Worm (Caenorhabditis elegans) whole organism, young adult: Measurements from ENCODE around the gene gcy-25.

Experiments used
- B0336.3 ChIP-seq: fragments of 200-800 bp; sonication (Bioruptor generic); IDR thresholded peaks from 2 replicates; pipeline ENCODE4 v1.3.6; 2022; ENCODE audit warnings: missing genetic modification characterization, missing compliant biosample characterization
- F10E7.11 ChIP-seq: sonication (generic microtip); optimal IDR thresholded peaks from 2 replicates; lab custom pipeline; 2017; ENCODE audit warnings: mild to moderate bottlenecking, missing genetic modification characterization, moderate library complexity, missing compliant biosample characterization
- F33H1.4 ChIP-seq: fragments of 200-800 bp; sonication (Bioruptor generic); IDR thresholded peaks from 2 replicates; pipeline ENCODE4 v1.3.6; 2022; ENCODE audit warnings: missing genetic modification reagents, missing genetic modification characterization, missing compliant biosample characterization
- F37B4.10 ChIP-seq: fragments of 200-800 bp; sonication (Bioruptor generic); IDR thresholded peaks from 2 replicates; pipeline ENCODE4 v1.3.6; 2022; ENCODE audit warnings: missing genetic modification characterization, missing compliant biosample characterization
- F39B2.1 ChIP-seq: fragments of 200-800 bp; sonication (Bioruptor generic); IDR thresholded peaks from 2 replicates; pipeline ENCODE4 v1.3.6; 2022; ENCODE audit warnings: missing genetic modification reagents, missing genetic modification characterization, missing compliant biosample characterization
- F55B11.4 ChIP-seq: sonication (generic microtip); optimal IDR thresholded peaks from 2 replicates; lab custom pipeline; 2016; ENCODE audit warnings: missing compliant biosample characterization, missing genetic modification characterization, borderline replicate concordance; ENCODE audit not compliant: insufficient read depth
- F57C9.4 ChIP-seq: sonication (generic microtip); optimal IDR thresholded peaks from 2 replicates; lab custom pipeline; 2017; ENCODE audit warnings: mild to moderate bottlenecking, missing genetic modification characterization, missing compliant biosample characterization
- Y53G8AR.9 ChIP-seq: fragments of 200-800 bp; sonication (Bioruptor generic); conservative IDR thresholded peaks from 2 replicates; pipeline ENCODE4 v1.3.6; 2022; ENCODE audit warnings: missing genetic modification reagents, missing genetic modification characterization, missing compliant biosample characterization
- Y56A3A.18 ChIP-seq: fragments of 200-800 bp; sonication (Bioruptor generic); IDR thresholded peaks from 2 replicates; pipeline ENCODE4 v1.3.6; 2022; ENCODE audit warnings: missing genetic modification reagents, missing genetic modification characterization, missing compliant biosample characterization
- Y79H2A.3 ChIP-seq: fragments of 200-800 bp; sonication (Bioruptor generic); conservative IDR thresholded peaks from 2 replicates; pipeline ENCODE4 v1.3.6; 2022; ENCODE audit warnings: missing genetic modification reagents, missing genetic modification characterization, missing compliant biosample characterization
- akir-1 ChIP-seq: fragments of 200-800 bp; sonication (Bioruptor generic); optimal IDR thresholded peaks from 2 replicates; lab custom pipeline; 2018; ENCODE audit warnings: mild to moderate bottlenecking, missing genetic modification characterization, moderate library complexity, missing compliant biosample characterization
- ama-1 ChIP-seq, 3 experiments: fragments of 150-350 bp in 1 of 3; sonication (generic microtip) in 2 of 3; optimal IDR thresholded peaks; 2 replicates each; lab custom pipeline; 2014 to 2018; ENCODE audit warnings: missing biosample characterization in 2 of 3, missing genetic modification characterization in 2 of 3, missing genetic modification reagents in 2 of 3
- attf-5 ChIP-seq: fragments of 200-800 bp; sonication (Bioruptor generic); optimal IDR thresholded peaks from 2 replicates; lab custom pipeline; 2018; ENCODE audit warnings: mild to moderate bottlenecking, missing genetic modification characterization, missing compliant biosample characterization
- attf-6 ChIP-seq: fragments of 200-800 bp; sonication (Bioruptor generic); IDR thresholded peaks from 2 replicates; pipeline ENCODE4 v1.3.6; 2022; ENCODE audit warnings: missing genetic modification reagents, missing genetic modification characterization, missing compliant biosample characterization
- bed-2 ChIP-seq: fragments of 200-800 bp; sonication (Bioruptor generic); IDR thresholded peaks from 2 replicates; pipeline ENCODE4 v1.3.6; 2022; ENCODE audit warnings: missing genetic modification reagents, missing genetic modification characterization, missing compliant biosample characterization
- cebp-1 ChIP-seq, 2 experiments: fragments of 200-800 bp in 1 of 2; sonication (Bioruptor generic) in 1 of 2; sonication (generic microtip) in 1 of 2; IDR thresholded peaks in 1 of 2; optimal IDR thresholded peaks in 1 of 2; 2 replicates each; pipeline versions ENCODE4 v1.3.6 to Lab custom; 2017 to 2022; ENCODE audit warnings: missing compliant biosample characterization in 2 of 2, missing genetic modification characterization in 2 of 2, mild to moderate bottlenecking in 1 of 2, missing genetic modification reagents in 1 of 2, moderate library complexity in 1 of 2
- ceh-40 ChIP-seq: fragments of 200-800 bp; sonication (Bioruptor generic); IDR thresholded peaks from 2 replicates; pipeline ENCODE4 v1.3.6; 2022; ENCODE audit warnings: missing genetic modification characterization, missing compliant biosample characterization
- ets-4 ChIP-seq: fragments of 200-800 bp; sonication (Bioruptor generic); optimal IDR thresholded peaks from 2 replicates; lab custom pipeline; 2018; ENCODE audit warnings: mild to moderate bottlenecking, missing genetic modification characterization, missing compliant biosample characterization
- fkh-3 ChIP-seq: sonication (generic microtip); optimal IDR thresholded peaks from 2 replicates; lab custom pipeline; 2016; ENCODE audit warnings: mild to moderate bottlenecking, missing genetic modification characterization, missing compliant biosample characterization
- gei-17 ChIP-seq: fragments of 200-800 bp; sonication (Bioruptor generic); optimal IDR thresholded peaks from 2 replicates; lab custom pipeline; 2018; ENCODE audit warnings: mild to moderate bottlenecking, missing genetic modification characterization, missing compliant biosample characterization
- hlh-12 ChIP-seq: sonication (generic microtip); optimal IDR thresholded peaks from 2 replicates; lab custom pipeline; 2016; ENCODE audit warnings: missing genetic modification characterization, missing compliant biosample characterization
- hmg-1.2 ChIP-seq: fragments of 200-800 bp; sonication (Bioruptor generic); IDR thresholded peaks from 2 replicates; pipeline ENCODE4 v1.3.6; 2022; ENCODE audit warnings: missing genetic modification reagents, missing genetic modification characterization, missing compliant biosample characterization
- hrde-1 ChIP-seq: sonication (generic microtip); optimal IDR thresholded peaks from 2 replicates; lab custom pipeline; 2016; ENCODE audit warnings: missing genetic modification characterization, mild to moderate bottlenecking, missing compliant biosample characterization, moderate library complexity, missing genotype, missing genetic modification reagents, borderline replicate concordance
- hsf-1 ChIP-seq: fragments of 200-800 bp; sonication (Bioruptor generic); IDR thresholded peaks from 2 replicates; pipeline ENCODE4 v1.3.6; 2022; ENCODE audit warnings: missing genetic modification reagents, missing genetic modification characterization, missing compliant biosample characterization
- let-526 ChIP-seq: fragments of 200-800 bp; sonication (Bioruptor generic); IDR thresholded peaks from 2 replicates; pipeline ENCODE4 v1.3.6; 2022; ENCODE audit warnings: missing genetic modification reagents, missing genetic modification characterization, missing compliant biosample characterization
- lin-40 ChIP-seq: sonication (generic microtip); optimal IDR thresholded peaks from 2 replicates; lab custom pipeline; 2016; ENCODE audit warnings: missing genetic modification characterization, mild to moderate bottlenecking, missing compliant biosample characterization, missing genotype, missing genetic modification reagents
- lin-54 ChIP-seq: fragments of 200-800 bp; sonication (Bioruptor generic); optimal IDR thresholded peaks from 2 replicates; lab custom pipeline; 2018; ENCODE audit warnings: mild to moderate bottlenecking, missing genetic modification characterization, missing compliant biosample characterization
- lsy-27 ChIP-seq: sonication (generic microtip); optimal IDR thresholded peaks from 2 replicates; lab custom pipeline; 2017; ENCODE audit warnings: missing genetic modification characterization, mild to moderate bottlenecking, missing compliant biosample characterization, antibody characterized with exemption, missing genotype, borderline replicate concordance; ENCODE audit not compliant: insufficient read depth
- madf-8 ChIP-seq: fragments of 200-800 bp; sonication (Bioruptor generic); conservative IDR thresholded peaks from 2 replicates; pipeline ENCODE4 v1.3.6; 2022; ENCODE audit warnings: missing genetic modification reagents, missing genetic modification characterization, missing compliant biosample characterization
- mcd-1 ChIP-seq: fragments of 200-800 bp; sonication (Bioruptor generic); IDR thresholded peaks from 2 replicates; pipeline ENCODE4 v1.3.6; 2022; ENCODE audit warnings: missing genetic modification reagents, missing genetic modification characterization, missing compliant biosample characterization
- nhr-90 ChIP-seq: sonication (generic microtip); optimal IDR thresholded peaks from 2 replicates; lab custom pipeline; 2016; ENCODE audit warnings: missing genotype, mild to moderate bottlenecking, missing genetic modification characterization, missing compliant biosample characterization
- rec-8 ChIP-seq, 2 experiments: sonication (generic microtip); optimal IDR thresholded peaks; 2 replicates each; lab custom pipeline; 2016; ENCODE audit warnings: mild to moderate bottlenecking in 2 of 2, missing genetic modification characterization in 2 of 2, missing genetic modification reagents in 2 of 2, missing genotype in 2 of 2, missing biosample characterization in 1 of 2, missing compliant biosample characterization in 1 of 2, moderate library complexity in 1 of 2
- rpc-1 ChIP-seq, 2 experiments: fragments of 150-350 bp in 1 of 2; sonication (generic microtip) in 1 of 2; optimal IDR thresholded peaks; 2 replicates each; lab custom pipeline; 2014 to 2018; ENCODE audit warnings: missing biosample characterization in 1 of 2, missing genetic modification characterization in 1 of 2, missing genetic modification reagents in 1 of 2, missing genotype in 1 of 2
- snpc-1.1 ChIP-seq: sonication (generic microtip); optimal IDR thresholded peaks from 2 replicates; lab custom pipeline; 2017; ENCODE audit warnings: missing genetic modification characterization, mild to moderate bottlenecking, missing compliant biosample characterization, antibody characterized with exemption, moderate library complexity, missing genotype, missing genetic modification reagents; ENCODE audit not compliant: insufficient read depth
- somi-1 ChIP-seq: fragments of 200-800 bp; sonication (Bioruptor generic); optimal IDR thresholded peaks from 2 replicates; lab custom pipeline; 2018; ENCODE audit warnings: mild to moderate bottlenecking, missing genetic modification characterization, missing compliant biosample characterization
- tlf-1 ChIP-seq: fragments of 200-800 bp; sonication (Bioruptor generic); optimal IDR thresholded peaks from 2 replicates; lab custom pipeline; 2018; ENCODE audit warnings: mild to moderate bottlenecking, missing genetic modification characterization, missing compliant biosample characterization
- xnd-1 ChIP-seq: sonication (generic microtip); optimal IDR thresholded peaks from 2 replicates; lab custom pipeline; 2016; ENCODE audit warnings: missing genotype, missing genetic modification reagents, missing genetic modification characterization, missing compliant biosample characterization
- zfh-2 ChIP-seq: fragments of 200-800 bp; sonication (Bioruptor generic); conservative IDR thresholded peaks from 2 replicates; pipeline ENCODE4 v1.3.6; 2022; ENCODE audit warnings: missing genetic modification reagents, missing genetic modification characterization, missing compliant biosample characterization
- zim-3 ChIP-seq: sonication (generic microtip); optimal IDR thresholded peaks from 2 replicates; lab custom pipeline; 2017; ENCODE audit warnings: mild to moderate bottlenecking, missing genetic modification characterization, moderate library complexity, missing compliant biosample characterization
- ztf-18 ChIP-seq: sonication (generic microtip); optimal IDR thresholded peaks from 2 replicates; lab custom pipeline; 2016; ENCODE audit warnings: missing genotype, mild to moderate bottlenecking, missing genetic modification characterization, missing compliant biosample characterization
- ztf-26 ChIP-seq: sonication (generic microtip); optimal IDR thresholded peaks from 2 replicates; lab custom pipeline; 2017; ENCODE audit warnings: missing genetic modification characterization, missing compliant biosample characterization
- ztf-6 ChIP-seq: fragments of 200-800 bp; sonication (Bioruptor generic); IDR thresholded peaks from 2 replicates; pipeline ENCODE4 v1.3.6; 2022; ENCODE audit warnings: missing genetic modification reagents, missing genetic modification characterization, missing compliant biosample characterization

The gcy-25 gene

DNA sequence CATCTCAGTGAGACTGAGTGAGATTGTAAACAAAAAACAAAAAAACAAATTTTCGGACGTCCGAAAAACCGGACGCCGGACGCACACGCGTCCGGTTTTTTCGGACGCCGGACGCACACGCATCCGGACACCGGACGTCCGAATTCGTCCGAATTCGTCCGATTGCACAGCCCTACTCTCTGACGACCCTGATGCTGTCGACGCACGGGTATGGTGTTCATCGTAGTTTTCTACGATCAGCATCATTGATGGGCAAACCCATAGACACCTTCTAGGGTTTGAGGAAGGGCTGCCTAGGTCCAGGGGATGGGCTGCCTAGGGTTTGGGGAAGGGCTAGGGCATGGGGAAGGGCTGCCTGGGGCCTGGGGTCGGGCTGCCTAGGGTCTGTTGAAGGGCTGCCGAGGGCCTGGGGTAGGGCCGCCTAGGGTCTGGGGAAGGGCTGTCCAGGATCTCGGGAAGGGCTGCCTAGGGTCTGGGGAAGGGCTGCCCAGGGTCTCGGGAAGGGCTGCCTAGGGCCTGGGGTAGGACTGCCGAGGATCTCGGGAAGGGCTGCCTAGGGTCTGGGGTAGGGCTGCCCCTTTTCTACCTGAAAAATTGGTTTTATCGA lies 18.8 kb upstream of the gcy-25 start (continued):
- TF ChIP-seq Y56A3A.18 (GFP tag; lab: Robert Waterston, UW), result no peak
- TF ChIP-seq rpc-1 (optimal IDR thresholded peaks at IDR 0.05; lab: Kevin White, UChicago), result no peak
- no peak for TF ChIP-seq rpc-1 (tag; optimal IDR thresholded peaks at IDR 0.05; lab: Kevin White, UChicago)
- no peak for TF ChIP-seq akir-1
- TF ChIP-seq gei-17, result no peak
- TF ChIP-seq hrde-1, result no peak
- no peak for TF ChIP-seq B0336.3 (GFP tag; lab: Robert Waterston, UW)
- TF ChIP-seq attf-6 (GFP tag; lab: Robert Waterston, UW), result peak; percentile 92
- TF ChIP-seq F57C9.4 (tag; lab: Kevin White, UChicago), result no peak
- TF ChIP-seq zfh-2 (GFP tag; lab: Robert Waterston, UW), result peak; percentile 96
- TF ChIP-seq ztf-6, result no peak
- peak; percentile 38 for TF ChIP-seq fkh-3 (tag; lab: Kevin White, UChicago)
- TF ChIP-seq let-526 (GFP tag; lab: Robert Waterston, UW), result no peak
- no peak for TF ChIP-seq cebp-1 (GFP tag; IDR thresholded peaks at IDR 0.05; lab: Robert Waterston, UW)
- no peak for TF ChIP-seq cebp-1 (tag; optimal IDR thresholded peaks at IDR 0.05; lab: Kevin White, UChicago)
- no peak for TF ChIP-seq zim-3 (tag; lab: Kevin White, UChicago)
- TF ChIP-seq F55B11.4 (tag; lab: Kevin White, UChicago), result no peak
- TF ChIP-seq F10E7.11, result no peak
- no peak for TF ChIP-seq somi-1 (GFP tag; lab: Kevin White, UChicago)
- TF ChIP-seq xnd-1 (tag; lab: Kevin White, UChicago), result no peak
- TF ChIP-seq mcd-1 (GFP tag; lab: Robert Waterston, UW), result no peak; the same call in 1 of the 2 replicates
- 0 out of 2 replicates have a peak, but pooled peaks have one; percentile 11 for TF ChIP-seq F33H1.4 (GFP tag; lab: Robert Waterston, UW)
- TF ChIP-seq Y53G8AR.9 (GFP tag; lab: Robert Waterston, UW), result no peak
- TF ChIP-seq lin-54 (GFP tag; lab: Kevin White, UChicago), result no peak
- TF ChIP-seq hlh-12 (tag; lab: Kevin White, UChicago), result no peak
- TF ChIP-seq hmg-1.2, result 0 out of 2 replicates have a peak, but pooled peaks have one; percentile 23
- no peak for TF ChIP-seq attf-5 (GFP tag; lab: Kevin White, UChicago)
- TF ChIP-seq nhr-90 (tag; lab: Kevin White, UChicago), result no peak
- TF ChIP-seq F39B2.1, result 0 out of 2 replicates have a peak, but pooled peaks have one; percentile 29
- no peak for TF ChIP-seq madf-8 (GFP tag; lab: Robert Waterston, UW)
- no peak for TF ChIP-seq tlf-1
- TF ChIP-seq ceh-40 (GFP tag; lab: Robert Waterston, UW), result no peak
- no peak for TF ChIP-seq lin-40 (tag; lab: Kevin White, UChicago)
- TF ChIP-seq ama-1 (optimal IDR thresholded peaks at IDR 0.05; lab: Kevin White, UChicago), result no peak
- no peak for TF ChIP-seq ama-1 (GFP tag; optimal IDR thresholded peaks at IDR 0.05; lab: Kevin White, UChicago)
- no peak for TF ChIP-seq lsy-27 (tag; lab: Kevin White, UChicago)
- TF ChIP-seq ets-4, result no peak
- TF ChIP-seq F37B4.10 (GFP tag; lab: Robert Waterston, UW), result 0 out of 2 replicates have a peak, but pooled peaks have one; percentile 86
- no peak for TF ChIP-seq ztf-26 (tag; lab: Kevin White, UChicago)
- TF ChIP-seq hsf-1 (GFP tag; lab: Robert Waterston, UW), result no peak; the same call in 1 of the 2 replicates
- 0 out of 2 replicates have a peak, but pooled peaks have one; percentile 16 for TF ChIP-seq Y79H2A.3 (GFP tag; lab: Robert Waterston, UW)
- no peak for TF ChIP-seq rec-8 (tag; optimal IDR thresholded peaks at IDR 0.05; lab: Kevin White, UChicago)
- TF ChIP-seq snpc-1.1 (tag; lab: Kevin White, UChicago), result no peak
- no peak for TF ChIP-seq ztf-18 (tag; lab: Kevin White, UChicago)
- no peak for TF ChIP-seq bed-2 (GFP tag; lab: Robert Waterston, UW)
